Worm (Caenorhabditis elegans): ENCODE measurements around the gene gldi-7.
A peak's percentile ranks its signal among the peaks of the same experiment; 100 is the strongest.

The gldi-7 gene

DNA sequence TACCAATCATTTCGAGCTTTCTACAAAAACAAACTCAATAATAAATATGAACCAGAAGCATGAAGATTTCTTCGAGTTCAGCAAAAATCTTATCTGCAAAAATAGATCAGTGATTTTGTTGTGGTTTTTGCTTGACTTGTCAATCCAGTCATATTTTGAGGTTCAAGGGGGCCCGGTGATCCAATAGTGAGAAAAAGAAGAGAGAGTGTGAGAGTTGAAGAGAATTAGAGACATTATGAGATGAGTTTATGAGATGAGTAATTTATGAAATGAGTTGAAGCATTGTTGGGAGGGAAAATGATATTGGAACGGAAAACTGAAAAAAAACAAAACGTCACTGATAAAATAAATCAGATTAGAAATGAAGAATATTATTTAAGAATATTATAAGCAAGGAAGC lies 22.1 kb downstream of the gldi-7 start, which contains the start of gene T13H5.1:
Gene T13H5.1 (minus strand): TSS at position 101 of the 400 bp plus-strand sequence.
- no peak for TF ChIP-seq elt-4 (tag; optimal IDR thresholded peaks at IDR 0.05)
- no peak for TF ChIP-seq ttx-3 (tag; optimal IDR thresholded peaks at IDR 0.05)
- no peak for TF ChIP-seq sox-4 (tag; optimal IDR thresholded peaks at IDR 0.05)
- no peak for TF ChIP-seq pros-1 (tag; optimal IDR thresholded peaks at IDR 0.05)
- TF ChIP-seq unc-55 (GFP tag; optimal IDR thresholded peaks at IDR 0.05): no peak
- no peak for TF ChIP-seq K09A11.1 (tag; optimal IDR thresholded peaks at IDR 0.05; ENCODE audit: insufficient read depth)
- TF ChIP-seq unc-86 (tag; optimal IDR thresholded peaks at IDR 0.05): no peak
- TF ChIP-seq ceh-31 (tag; optimal IDR thresholded peaks at IDR 0.05): no peak
- TF ChIP-seq dmd-4 (tag; optimal IDR thresholded peaks at IDR 0.05; ENCODE audit: borderline replicate concordance): no peak
- no peak for TF ChIP-seq ceh-34 (tag; optimal IDR thresholded peaks at IDR 0.05)
- no peak for TF ChIP-seq ref-2 (tag; optimal IDR thresholded peaks at IDR 0.05)
- TF ChIP-seq che-1 (tag; optimal IDR thresholded peaks at IDR 0.05): no peak
- TF ChIP-seq mec-3 (tag; optimal IDR thresholded peaks at IDR 0.05; ENCODE audit: borderline replicate concordance): no peak
- no peak for TF ChIP-seq ama-1 (optimal IDR thresholded peaks at IDR 0.05)
- no peak for TF ChIP-seq ceh-19 (GFP tag; optimal IDR thresholded peaks at IDR 0.05)
- TF ChIP-seq fkh-6 (tag; optimal IDR thresholded peaks at IDR 0.05): no peak

DNA sequence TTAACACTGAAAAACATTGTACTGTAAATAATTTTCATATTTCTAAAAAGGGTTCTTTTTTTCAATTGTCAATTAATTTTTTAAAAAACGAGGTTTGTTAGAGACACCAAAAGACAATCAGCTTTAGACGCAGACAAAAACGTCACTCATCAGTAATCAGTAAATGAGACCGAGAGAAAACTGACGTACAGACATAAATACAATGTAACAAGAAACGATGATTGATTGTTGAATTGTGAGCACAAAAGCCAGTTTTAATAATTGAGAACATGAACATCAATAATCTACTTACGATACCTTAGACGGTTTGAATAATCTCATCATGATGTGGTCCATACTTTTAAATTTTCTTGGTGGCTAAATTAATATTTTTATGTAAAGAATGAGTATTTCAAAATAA lies 24.3 kb downstream of the gldi-7 start:
- TF ChIP-seq tbx-2 (tag; optimal IDR thresholded peaks at IDR 0.05) (no peak), ceh-18 (tag; optimal IDR thresholded peaks at IDR 0.05) (no peak), sox-4 (tag; optimal IDR thresholded peaks at IDR 0.05) (no peak), ceh-30 (tag; optimal IDR thresholded peaks at IDR 0.05) (no peak), lin-11 (tag; optimal IDR thresholded peaks at IDR 0.05) (no peak), F13H6.1 (tag; optimal IDR thresholded peaks at IDR 0.05) (no peak), pha-2 (tag; optimal IDR thresholded peaks at IDR 0.05) (no peak), ceh-31 (tag; optimal IDR thresholded peaks at IDR 0.05) (no peak), K09A11.1 (tag; optimal IDR thresholded peaks at IDR 0.05; ENCODE audit: insufficient read depth) (no peak), pat-9 (tag; optimal IDR thresholded peaks at IDR 0.05) (no peak), sox-2 (GFP tag; IDR thresholded peaks at IDR 0.05) (no peak), syd-9 (tag; optimal IDR thresholded peaks at IDR 0.05) (no peak), hlh-15 (tag; optimal IDR thresholded peaks at IDR 0.05) (no peak), nhr-232 (tag; optimal IDR thresholded peaks at IDR 0.05) (no peak), ttx-3 (tag; optimal IDR thresholded peaks at IDR 0.05) (no peak), hlh-6 (tag; optimal IDR thresholded peaks at IDR 0.05) (no peak), ceh-19 (GFP tag; optimal IDR thresholded peaks at IDR 0.05) (no peak)

DNA sequence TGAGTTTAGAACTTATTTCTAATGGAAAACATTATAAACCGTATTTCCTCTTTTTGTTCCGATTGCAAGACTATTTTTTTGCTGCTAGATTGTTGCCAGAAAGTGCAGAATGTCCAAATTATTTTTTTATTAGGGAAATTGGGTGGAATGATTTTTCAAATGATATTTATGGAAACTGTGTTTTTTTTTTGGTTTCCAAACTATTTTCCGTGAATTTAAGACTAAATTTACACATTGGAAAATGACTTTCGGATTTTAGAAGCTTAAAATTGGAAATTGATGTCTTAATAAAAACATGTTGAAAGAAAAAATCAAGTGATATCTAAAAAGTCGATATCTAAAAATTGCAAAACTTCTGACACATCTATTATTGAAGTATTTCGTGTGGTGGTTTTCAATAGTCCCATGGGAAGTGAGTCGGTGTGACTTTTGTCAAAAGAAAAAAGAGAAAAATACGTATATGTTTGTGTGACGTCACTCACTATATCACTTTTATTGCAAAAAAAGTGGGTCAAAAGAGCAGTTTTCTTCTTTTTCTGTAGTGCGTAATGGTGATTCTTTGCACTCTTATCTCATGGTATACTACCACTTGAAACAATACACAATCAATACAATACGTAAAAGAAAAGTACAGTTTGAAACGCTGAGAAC lies 26.8 kb downstream of the gldi-7 start:
- TF ChIP-seq T23F11.4 (GFP tag; optimal IDR thresholded peaks at IDR 0.05) (no peak), ceh-18 (tag; optimal IDR thresholded peaks at IDR 0.05) (no peak), ama-1 (optimal IDR thresholded peaks at IDR 0.05) (no peak), C38D4.7 (GFP tag; optimal IDR thresholded peaks at IDR 0.05) (no peak), sox-4 (tag; optimal IDR thresholded peaks at IDR 0.05) (no peak), ceh-30 (tag; optimal IDR thresholded peaks at IDR 0.05) (no peak), sox-2 (GFP tag; IDR thresholded peaks at IDR 0.05) (no peak), zip-5 (tag; optimal IDR thresholded peaks at IDR 0.05) (no peak)

DNA sequence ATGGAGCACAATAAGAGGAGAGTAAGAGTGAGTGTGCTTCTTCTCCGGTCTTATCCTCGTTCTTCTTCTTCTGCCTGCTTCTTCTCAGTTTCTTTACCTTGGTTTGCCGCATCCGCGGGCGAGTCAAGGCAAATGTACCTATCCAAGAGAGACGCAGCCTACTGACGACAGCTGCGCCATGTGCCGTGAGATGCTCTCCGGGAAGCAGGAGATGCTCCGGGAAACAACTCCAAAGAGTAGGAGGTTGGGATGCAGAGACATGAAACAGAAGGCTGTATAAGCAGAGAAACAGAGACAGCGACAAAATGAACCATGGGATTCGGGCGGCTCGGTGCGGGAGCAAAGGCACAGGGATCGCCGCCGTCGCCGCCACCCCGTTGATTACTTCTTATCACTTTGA lies 32.0 kb downstream of the gldi-7 start:
- peak; percentile 63 for TF ChIP-seq rnt-1 (tag; optimal IDR thresholded peaks at IDR 0.05)
- TF ChIP-seq ceh-31 (tag; optimal IDR thresholded peaks at IDR 0.05): peak; percentile 8
- no peak for TF ChIP-seq pag-3 (tag; optimal IDR thresholded peaks at IDR 0.05; ENCODE audit: borderline replicate concordance)
- TF ChIP-seq hlh-8 (tag; optimal IDR thresholded peaks at IDR 0.05): peak; percentile 64
- TF ChIP-seq sox-2 (GFP tag; IDR thresholded peaks at IDR 0.05): no peak
- TF ChIP-seq ceh-34 (tag; optimal IDR thresholded peaks at IDR 0.05): peak; percentile 54
- no peak for TF ChIP-seq fax-1 (tag; optimal IDR thresholded peaks at IDR 0.05)
- TF ChIP-seq unc-3 (GFP tag; conservative IDR thresholded peaks at IDR 0.05): no peak
- no peak for TF ChIP-seq unc-3 (tag; optimal IDR thresholded peaks at IDR 0.05)
- peak; percentile 46 for TF ChIP-seq tbx-2 (tag; optimal IDR thresholded peaks at IDR 0.05)
- peak; percentile 36 for TF ChIP-seq nfya-1 (tag; optimal IDR thresholded peaks at IDR 0.05)
- TF ChIP-seq unc-55 (GFP tag; optimal IDR thresholded peaks at IDR 0.05): peak; percentile 34
- no peak for TF ChIP-seq ceh-45 (GFP tag; IDR thresholded peaks at IDR 0.05)
- no peak for TF ChIP-seq sox-4 (tag; optimal IDR thresholded peaks at IDR 0.05)
- TF ChIP-seq sdc-2 (tag; optimal IDR thresholded peaks at IDR 0.05): peak; percentile 15
- TF ChIP-seq pha-4 (tag; optimal IDR thresholded peaks at IDR 0.05): no peak
- TF ChIP-seq ref-2 (tag; optimal IDR thresholded peaks at IDR 0.05): no peak
- TF ChIP-seq unc-42 (tag; optimal IDR thresholded peaks at IDR 0.05): no peak
- peak; percentile 21 for TF ChIP-seq syd-9 (tag; optimal IDR thresholded peaks at IDR 0.05)
- TF ChIP-seq ets-4 (tag; optimal IDR thresholded peaks at IDR 0.05): no peak
- peak; percentile 2 for TF ChIP-seq ceh-2 (tag; optimal IDR thresholded peaks at IDR 0.05)
- TF ChIP-seq elt-4 (tag; optimal IDR thresholded peaks at IDR 0.05): no peak
- no peak for TF ChIP-seq ceh-19 (GFP tag; optimal IDR thresholded peaks at IDR 0.05)
- peak; percentile 88 for TF ChIP-seq ceh-18 (tag; optimal IDR thresholded peaks at IDR 0.05)
